Fruit fly (Drosophila melanogaster) S2 (cell line): Measurements from ENCODE around the gene CG13931.

Source experiments
- CG8478 ChIP-seq: fragments of >200 bp; optimal IDR thresholded peaks from 2 replicates; lab custom pipeline; 2018
- CTCF ChIP-seq, 2 experiments: fragments of >200 bp; optimal IDR thresholded peaks; 2 replicates each; lab custom pipeline; 2018

The CG13931 gene

DNA sequence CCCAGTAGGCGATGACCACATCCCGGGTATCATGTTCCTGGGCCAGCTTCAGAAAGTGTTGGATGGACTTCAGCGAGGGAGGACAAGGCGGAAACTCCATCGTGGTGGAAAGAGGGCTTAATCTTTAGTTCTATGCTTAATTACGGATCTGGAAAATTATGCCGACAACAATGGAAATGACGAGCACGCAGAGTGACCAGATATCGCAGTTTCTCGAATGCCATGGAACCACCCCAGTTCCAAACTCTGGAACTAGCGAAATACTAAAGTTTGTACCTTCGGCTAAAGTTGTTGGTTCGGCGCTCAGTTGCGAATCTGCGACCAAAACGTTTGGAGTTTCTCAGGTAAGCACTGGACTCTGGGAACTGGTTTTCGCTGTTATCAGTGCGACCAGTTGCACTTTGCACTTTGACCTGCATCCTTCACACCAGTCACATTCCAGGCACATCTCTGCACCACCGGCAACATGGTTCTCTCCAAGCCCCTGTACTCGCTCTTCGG lies 49.5 kb downstream of the CG13931 start, which contains the start of the genes CG7970 and Vta1:
Gene CG7970, plus strand, starts transcription at position 51 of the 501 bp plus-strand sequence.
Gene Vta1, minus strand, starts transcription at position 201 of the 501 bp plus-strand sequence.
- no peak for TF ChIP-seq CG8478 (lab: Kevin White, UChicago)
- peak in 1 of 2 experiments; percentile 22 for TF ChIP-seq CTCF (optimal IDR thresholded peaks at IDR 0.05; lab: Kevin White, UChicago)
